Fruit fly (Drosophila melanogaster) whole organism, prepupa: ENCODE measurements around the gene Arpc2.

Source experiments
- Blimp-1 ChIP-seq: fragments of 200-800 bp; sonication (Bioruptor generic); optimal IDR thresholded peaks from 3 replicates; lab custom pipeline; 2017; ENCODE audit warnings: missing biosample characterization, missing genetic modification characterization, mild to moderate bottlenecking, moderate library complexity, missing genetic modification reagents
- CG10631 ChIP-seq: fragments of 200-800 bp; sonication (Bioruptor generic); optimal IDR thresholded peaks from 2 replicates; lab custom pipeline; 2016; ENCODE audit warnings: missing biosample characterization, missing genetic modification characterization
- CG10669 ChIP-seq: fragments of 200-800 bp; sonication (Bioruptor generic); optimal IDR thresholded peaks from 3 replicates; lab custom pipeline; 2018; ENCODE audit warnings: missing biosample characterization, mild to moderate bottlenecking, missing genetic modification characterization, moderate library complexity
- CG11294 ChIP-seq: fragments of 200-800 bp; sonication (Bioruptor generic); IDR thresholded peaks from 2 replicates; pipeline ENCODE4 v1.3.6; 2022; ENCODE audit warnings: missing biosample characterization, missing genetic modification characterization
- CG11762 ChIP-seq: fragments of 200-800 bp; sonication (Bioruptor generic); optimal IDR thresholded peaks from 3 replicates; lab custom pipeline; 2016; ENCODE audit warnings: missing biosample characterization, missing genetic modification characterization; ENCODE audit not compliant: insufficient read depth
- CG11902 ChIP-seq: fragments of 200-800 bp; sonication (Bioruptor generic); optimal IDR thresholded peaks from 3 replicates; lab custom pipeline; 2016; ENCODE audit warnings: missing biosample characterization, missing genetic modification characterization
- CG1621 ChIP-seq: fragments of 200-800 bp; sonication (Bioruptor generic); optimal IDR thresholded peaks from 3 replicates; lab custom pipeline; 2018; ENCODE audit warnings: missing biosample characterization, mild to moderate bottlenecking, missing genetic modification characterization
- CG3032 ChIP-seq: fragments of 200-800 bp; optimal IDR thresholded peaks from 2 replicates; lab custom pipeline; 2019; ENCODE audit warnings: missing biosample characterization, mild to moderate bottlenecking, missing genetic modification characterization, moderate library complexity
- CG32006 ChIP-seq: fragments of 200-800 bp; sonication (Bioruptor generic); optimal IDR thresholded peaks from 3 replicates; lab custom pipeline; 2017; ENCODE audit warnings: missing biosample characterization, mild to moderate bottlenecking, missing genetic modification characterization
- CG34406 ChIP-seq: fragments of 200-800 bp; sonication (Bioruptor generic); optimal IDR thresholded peaks from 3 replicates; lab custom pipeline; 2016; ENCODE audit warnings: missing biosample characterization, missing genetic modification characterization
- CG3919 ChIP-seq: fragments of 200-800 bp; sonication (Bioruptor generic); optimal IDR thresholded peaks from 3 replicates; lab custom pipeline; 2016; ENCODE audit warnings: missing biosample characterization, missing genetic modification characterization
- CG4318 ChIP-seq: fragments of 200-800 bp; sonication (Bioruptor generic); optimal IDR thresholded peaks from 3 replicates; lab custom pipeline; 2017; ENCODE audit warnings: missing biosample characterization, mild to moderate bottlenecking, missing genetic modification characterization
- CG6163 ChIP-seq: fragments of 200-800 bp; sonication (Bioruptor generic); IDR thresholded peaks from 3 replicates; pipeline ENCODE4 v1.3.6; 2022; ENCODE audit warnings: missing biosample characterization, missing genetic modification characterization
- CG6792 ChIP-seq: fragments of 200-800 bp; sonication (Bioruptor generic); optimal IDR thresholded peaks from 3 replicates; lab custom pipeline; 2016; ENCODE audit warnings: missing biosample characterization, missing genetic modification characterization
- CG6808 ChIP-seq: fragments of 200-800 bp; sonication (Bioruptor generic); optimal IDR thresholded peaks from 3 replicates; lab custom pipeline; 2017; ENCODE audit warnings: missing biosample characterization, missing genetic modification characterization, mild to moderate bottlenecking, moderate library complexity, missing genetic modification reagents
- CG6854 ChIP-seq: fragments of 200-800 bp; sonication (Bioruptor generic); optimal IDR thresholded peaks from 2 replicates; lab custom pipeline; 2017; ENCODE audit warnings: missing biosample characterization, mild to moderate bottlenecking, missing genetic modification characterization
- CG8119 ChIP-seq: fragments of 200-800 bp; sonication (Bioruptor generic); IDR thresholded peaks from 3 replicates; pipeline ENCODE4 v1.3.6; 2022; ENCODE audit warnings: missing biosample characterization, missing genetic modification characterization
- CG8319 ChIP-seq: fragments of 200-800 bp; sonication (Bioruptor generic); optimal IDR thresholded peaks from 3 replicates; lab custom pipeline; 2016; ENCODE audit warnings: missing biosample characterization, missing genetic modification characterization
- CG8632 ChIP-seq: fragments of 200-800 bp; sonication (Bioruptor generic); optimal IDR thresholded peaks from 3 replicates; lab custom pipeline; 2016; ENCODE audit warnings: missing biosample characterization, missing genetic modification characterization
- CG9139 ChIP-seq: fragments of 200-800 bp; sonication (Bioruptor generic); optimal IDR thresholded peaks from 3 replicates; lab custom pipeline; 2017; ENCODE audit warnings: missing biosample characterization, mild to moderate bottlenecking, missing genetic modification characterization
- Eip78C ChIP-seq: fragments of 200-800 bp; sonication (Bioruptor generic); peaks from one replicate; lab custom pipeline; 2016; ENCODE audit warnings: missing biosample characterization, missing genetic modification characterization
- Eip93F ChIP-seq: fragments of 200-800 bp; sonication (Bioruptor generic); optimal IDR thresholded peaks from 2 replicates; lab custom pipeline; 2016; ENCODE audit warnings: missing biosample characterization, mild to moderate bottlenecking, missing genetic modification characterization
- Ets21C ChIP-seq: fragments of 200-800 bp; sonication (Bioruptor generic); optimal IDR thresholded peaks from 3 replicates; lab custom pipeline; 2016; ENCODE audit warnings: missing biosample characterization, missing genetic modification characterization
- Gug ChIP-seq: fragments of 200-800 bp; sonication (Bioruptor generic); IDR thresholded peaks from 2 replicates; pipeline ENCODE4 v1.3.6; 2022; ENCODE audit warnings: missing biosample characterization, missing genetic modification characterization
- Hr38 ChIP-seq: sonication (Bioruptor generic); optimal IDR thresholded peaks from 2 replicates; lab custom pipeline; 2016; ENCODE audit warnings: missing biosample characterization, missing genetic modification characterization
- Hr4 ChIP-seq: fragments of 200-800 bp; sonication (Bioruptor generic); optimal IDR thresholded peaks from 3 replicates; lab custom pipeline; 2016; ENCODE audit warnings: missing biosample characterization, missing genetic modification characterization
- Lpt ChIP-seq: fragments of 200-800 bp; sonication (Bioruptor generic); optimal IDR thresholded peaks from 3 replicates; lab custom pipeline; 2016; ENCODE audit warnings: missing biosample characterization, missing genetic modification characterization
- Met ChIP-seq: fragments of 200-800 bp; sonication (Bioruptor generic); optimal IDR thresholded peaks from 3 replicates; lab custom pipeline; 2016; ENCODE audit warnings: missing biosample characterization, missing genetic modification characterization
- Sox102F ChIP-seq: fragments of 200-800 bp; sonication (Bioruptor generic); optimal IDR thresholded peaks from 2 replicates; lab custom pipeline; 2016; ENCODE audit warnings: missing biosample characterization, mild to moderate bottlenecking, missing genetic modification characterization
- Sox15 ChIP-seq: fragments of 200-800 bp; sonication (Bioruptor generic); optimal IDR thresholded peaks from 3 replicates; lab custom pipeline; 2016; ENCODE audit warnings: missing biosample characterization, missing genetic modification characterization
- achi ChIP-seq: fragments of 200-800 bp; sonication (Bioruptor generic); optimal IDR thresholded peaks from 3 replicates; lab custom pipeline; 2016; ENCODE audit warnings: missing biosample characterization, missing genetic modification characterization
- acj6 ChIP-seq: fragments of 200-800 bp; sonication (Bioruptor generic); optimal IDR thresholded peaks from 3 replicates; lab custom pipeline; 2016; ENCODE audit warnings: missing biosample characterization, missing genetic modification characterization
- cyc ChIP-seq: fragments of 200-800 bp; sonication (Bioruptor generic); optimal IDR thresholded peaks from 3 replicates; lab custom pipeline; 2016; ENCODE audit warnings: missing biosample characterization, missing genetic modification characterization
- dac ChIP-seq: fragments of 200-800 bp; sonication (Bioruptor generic); optimal IDR thresholded peaks from 2 replicates; lab custom pipeline; 2017; ENCODE audit warnings: missing biosample characterization, mild to moderate bottlenecking, missing genetic modification characterization
- dsx ChIP-seq: fragments of 200-800 bp; optimal IDR thresholded peaks from 3 replicates; lab custom pipeline; 2019; ENCODE audit warnings: missing biosample characterization, mild to moderate bottlenecking, missing genetic modification characterization, moderate library complexity; ENCODE audit not compliant: poor library complexity, severe bottlenecking
- fd59A ChIP-seq: fragments of 200-800 bp; sonication (Bioruptor generic); optimal IDR thresholded peaks from 2 replicates; lab custom pipeline; 2017; ENCODE audit warnings: missing biosample characterization, mild to moderate bottlenecking, missing genetic modification characterization, missing genetic modification reagents
- fd85E ChIP-seq: fragments of 200-800 bp; sonication (Bioruptor generic); optimal IDR thresholded peaks from 3 replicates; lab custom pipeline; 2016; ENCODE audit warnings: missing biosample characterization, missing genetic modification characterization
- fkh ChIP-seq: fragments of 200-800 bp; sonication (Bioruptor generic); optimal IDR thresholded peaks from 3 replicates; lab custom pipeline; 2017; ENCODE audit warnings: missing biosample characterization, mild to moderate bottlenecking, missing genetic modification characterization, moderate library complexity
- lz ChIP-seq: fragments of 200-800 bp; sonication (Bioruptor generic); optimal IDR thresholded peaks from 3 replicates; lab custom pipeline; 2016; ENCODE audit warnings: missing biosample characterization, missing genetic modification characterization
- net ChIP-seq: fragments of 200-800 bp; sonication (Bioruptor generic); optimal IDR thresholded peaks from 3 replicates; lab custom pipeline; 2016; ENCODE audit warnings: missing biosample characterization, missing genetic modification characterization
- pdm3 ChIP-seq: fragments of 200-800 bp; sonication (Bioruptor generic); optimal IDR thresholded peaks from 3 replicates; lab custom pipeline; 2016; ENCODE audit warnings: missing biosample characterization, missing genetic modification characterization
- salr ChIP-seq, 2 experiments: fragments of 200-800 bp; sonication (Bioruptor generic); optimal IDR thresholded peaks; 3 replicates each; lab custom pipeline; 2016 to 2018; ENCODE audit warnings: missing biosample characterization in 2 of 2, missing genetic modification characterization in 2 of 2, mild to moderate bottlenecking in 1 of 2
- spab ChIP-seq: fragments of 200-800 bp; sonication (Bioruptor generic); optimal IDR thresholded peaks from 2 replicates; lab custom pipeline; 2017; ENCODE audit warnings: missing biosample characterization, mild to moderate bottlenecking, missing genetic modification characterization, missing genetic modification reagents
- ss ChIP-seq, 2 experiments: fragments of 200-800 bp; sonication (Bioruptor generic); optimal IDR thresholded peaks; 2 replicates in 1 of 2; 3 replicates in 1 of 2; lab custom pipeline; 2017 to 2018; ENCODE audit warnings: mild to moderate bottlenecking in 2 of 2, missing biosample characterization in 2 of 2, missing genetic modification characterization in 2 of 2, moderate library complexity in 1 of 2
- svp ChIP-seq: fragments of 200-800 bp; sonication (Bioruptor generic); peaks from one replicate; lab custom pipeline; 2016; ENCODE audit warnings: missing biosample characterization, missing genetic modification characterization
- topi ChIP-seq: fragments of 200-800 bp; sonication (Bioruptor generic); optimal IDR thresholded peaks from 3 replicates; lab custom pipeline; 2016; ENCODE audit warnings: missing biosample characterization, missing genetic modification characterization
- vri ChIP-seq: fragments of 200-800 bp; sonication (Bioruptor generic); optimal IDR thresholded peaks from 3 replicates; lab custom pipeline; 2016; ENCODE audit warnings: missing biosample characterization, mild to moderate bottlenecking, missing genetic modification characterization

Gene Arpc2

DNA sequence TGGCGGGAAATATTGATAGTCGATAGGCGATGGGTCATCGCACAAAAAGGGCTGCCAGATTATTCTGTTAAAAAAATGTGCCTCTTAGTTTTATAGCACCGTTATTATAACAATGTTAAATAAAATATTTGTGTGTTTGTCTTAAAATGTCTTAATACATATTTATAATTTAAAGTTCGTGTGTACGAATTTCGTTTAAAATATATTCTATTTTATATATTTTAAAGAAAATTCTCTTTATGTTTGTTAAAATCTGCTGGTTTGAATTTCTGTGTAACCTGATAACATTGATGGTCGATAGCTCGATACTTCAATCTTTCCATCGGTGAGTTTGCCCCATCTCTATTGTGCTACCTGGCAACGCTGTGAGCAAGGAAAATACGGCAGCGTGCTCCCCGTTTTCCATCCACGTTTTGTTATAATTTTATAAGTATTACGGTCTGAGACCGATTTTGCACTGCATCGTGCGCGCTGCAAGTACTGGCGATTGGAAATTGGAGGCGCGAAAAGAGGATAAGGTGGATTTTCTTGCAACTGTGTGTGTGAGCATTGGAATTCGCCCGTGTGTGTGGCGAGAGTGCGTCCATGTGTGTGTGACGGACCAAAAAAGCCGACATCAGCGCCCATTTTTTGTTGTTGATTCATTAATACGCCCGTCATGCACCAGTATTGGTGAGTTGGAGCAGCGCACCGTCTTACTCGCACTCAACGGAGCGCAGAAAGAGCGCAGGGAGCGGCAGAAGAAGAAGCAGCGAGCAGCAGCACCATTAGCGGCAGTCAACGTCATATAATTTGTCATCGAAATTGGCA is at the start of gene Arpc2, which contains the start of gene CG10949 (continued):
- TF ChIP-seq Ets21C (GFP tag; lab: Kevin White, UChicago), result no peak
- TF ChIP-seq lz, result peak; percentile 29
- TF ChIP-seq CG6854 (GFP tag; lab: Kevin White, UChicago), result no peak
- TF ChIP-seq fkh (GFP tag; lab: Kevin White, UChicago), result peak; percentile 49
- no peak for TF ChIP-seq Hr38 (GFP tag; lab: Kevin White, UChicago)
- TF ChIP-seq CG4318, result peak; percentile 34
- TF ChIP-seq pdm3 (GFP tag; lab: Kevin White, UChicago), result peak; percentile 23
- TF ChIP-seq ss (GFP tag; optimal IDR thresholded peaks at IDR 0.05; lab: Kevin White, UChicago), result no peak
- no peak for TF ChIP-seq spab (GFP tag; lab: Kevin White, UChicago)

DNA sequence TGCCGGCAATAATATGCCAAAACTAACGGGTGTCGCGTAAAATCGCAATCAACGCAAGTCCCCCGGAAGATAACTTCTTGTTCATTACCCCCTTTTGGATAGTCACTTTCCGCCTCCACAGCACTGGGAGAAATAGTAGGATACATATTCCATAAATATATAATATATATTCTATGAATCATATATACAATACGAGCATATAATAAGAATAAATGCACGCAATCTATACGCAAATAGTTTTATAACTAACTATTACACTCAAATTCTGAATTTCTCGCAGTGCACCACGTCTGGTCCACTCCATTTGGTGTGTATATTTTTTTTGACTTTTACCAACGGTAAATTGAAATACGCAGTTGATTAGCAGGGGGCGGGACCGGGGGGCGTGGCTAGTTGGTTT is 46.7 kb upstream of the Arpc2 start:
- TF ChIP-seq CG6808 (GFP tag; lab: Kevin White, UChicago) (no peak), spab (GFP tag; lab: Kevin White, UChicago) (no peak), Hr4 (peak; percentile 35), Blimp-1 (GFP tag; lab: Kevin White, UChicago) (no peak), CG8319 (GFP tag; lab: Kevin White, UChicago) (no peak), CG8632 (GFP tag; lab: Kevin White, UChicago) (no peak), Sox102F (GFP tag; lab: Kevin White, UChicago) (no peak), CG3919 (GFP tag; lab: Kevin White, UChicago) (peak; percentile 33), achi (GFP tag; lab: Kevin White, UChicago) (peak; percentile 42), Hr38 (GFP tag; lab: Kevin White, UChicago) (no peak), lz (no peak), CG1621 (no peak), Eip93F (GFP tag; lab: Kevin White, UChicago) (no peak), cyc (GFP tag; lab: Kevin White, UChicago) (no peak), Gug (GFP tag; lab: Robert Waterston, UW) (peak; percentile 27; the same call in 1 of the 2 replicates), Sox15 (GFP tag; lab: Kevin White, UChicago) (no peak), CG6163 (GFP tag; lab: Robert Waterston, UW) (peak; percentile 59; the same call in 2 of the 3 replicates), CG34406 (no peak), CG3032 (tag; lab: Kevin White, UChicago) (no peak), salr (GFP tag; optimal IDR thresholded peaks at IDR 0.05; lab: Kevin White, UChicago) (peak in 1 of 2 experiments; percentile 40), CG6792 (GFP tag; lab: Kevin White, UChicago) (no peak), CG11294 (GFP tag; lab: Robert Waterston, UW) (no peak), CG10669 (GFP tag; lab: Kevin White, UChicago) (no peak), CG8119 (peak; percentile 50; the same call in 2 of the 3 replicates), CG6854 (GFP tag; lab: Kevin White, UChicago) (no peak), acj6 (GFP tag; lab: Kevin White, UChicago) (peak; percentile 21), pdm3 (GFP tag; lab: Kevin White, UChicago) (no peak), Ets21C (GFP tag; lab: Kevin White, UChicago) (no peak), topi (GFP tag; lab: Kevin White, UChicago) (no peak), dsx (no peak), CG32006 (peak; percentile 78), fd85E (GFP tag; lab: Kevin White, UChicago) (no peak), ss (GFP tag; optimal IDR thresholded peaks at IDR 0.05; lab: Kevin White, UChicago) (no peak), Lpt (GFP tag; lab: Kevin White, UChicago) (no peak), fd59A (GFP tag; lab: Kevin White, UChicago) (no peak), CG10631 (GFP tag; lab: Kevin White, UChicago) (peak; percentile 47), Met (GFP tag; lab: Kevin White, UChicago) (no peak), CG9139 (GFP tag; lab: Kevin White, UChicago) (no peak), CG11902 (GFP tag; lab: Kevin White, UChicago) (no peak), Eip78C (GFP tag; lab: Kevin White, UChicago) (peak; percentile 45), svp (GFP tag; lab: Kevin White, UChicago) (no peak), CG4318 (peak; percentile 48), vri (GFP tag; lab: Kevin White, UChicago) (no peak), dac (GFP tag; lab: Kevin White, UChicago) (peak; percentile 45), net (no peak), CG11762 (GFP tag; lab: Kevin White, UChicago) (peak; percentile 6)
